Worm (Caenorhabditis elegans) whole organism, late embryonic: ENCODE measurements around the gene fil-2.

Source experiments
- C38D4.7 ChIP-seq: fragments of 200-800 bp; sonication (Bioruptor generic); optimal IDR thresholded peaks from 2 replicates; lab custom pipeline; 2018; ENCODE audit warnings: mild to moderate bottlenecking, missing genetic modification characterization, moderate library complexity, missing compliant biosample characterization
- K02D7.2 ChIP-seq: sonication (generic microtip); optimal IDR thresholded peaks from 2 replicates; lab custom pipeline; 2017; ENCODE audit warnings: mild to moderate bottlenecking, missing genetic modification characterization, missing compliant biosample characterization
- K09A11.1 ChIP-seq: sonication (generic microtip); optimal IDR thresholded peaks from 2 replicates; lab custom pipeline; 2017; ENCODE audit warnings: antibody characterized with exemption, mild to moderate bottlenecking, missing genetic modification characterization, missing compliant biosample characterization; ENCODE audit not compliant: insufficient read depth
- T23F11.4 ChIP-seq: fragments of 200-800 bp; sonication (Bioruptor generic); optimal IDR thresholded peaks from 2 replicates; lab custom pipeline; 2018; ENCODE audit warnings: mild to moderate bottlenecking, missing genetic modification characterization, missing compliant biosample characterization
- ceh-18 ChIP-seq: sonication (generic microtip); optimal IDR thresholded peaks from 2 replicates; lab custom pipeline; 2016; ENCODE audit warnings: missing genetic modification characterization, missing compliant biosample characterization
- ceh-2 ChIP-seq: sonication (generic microtip); optimal IDR thresholded peaks from 2 replicates; lab custom pipeline; 2016; ENCODE audit warnings: missing genotype, missing genetic modification characterization, missing compliant biosample characterization
- ceh-30 ChIP-seq: fragments of 150-350 bp; optimal IDR thresholded peaks from 2 replicates; lab custom pipeline; 2014; ENCODE audit warnings: missing biosample characterization, missing genetic modification characterization
- ceh-34 ChIP-seq: sonication (generic microtip); optimal IDR thresholded peaks from 2 replicates; lab custom pipeline; 2016; ENCODE audit warnings: mild to moderate bottlenecking, missing genetic modification characterization, missing compliant biosample characterization
- ceh-45 ChIP-seq: fragments of 200-800 bp; sonication (Bioruptor generic); IDR thresholded peaks from 2 replicates; pipeline ENCODE4 v1.3.6; 2022; ENCODE audit warnings: missing genetic modification reagents, missing genetic modification characterization, missing compliant biosample characterization
- ceh-48 ChIP-seq: sonication (generic microtip); optimal IDR thresholded peaks from 2 replicates; lab custom pipeline; 2016; ENCODE audit warnings: missing genetic modification characterization, inconsistent platforms, missing compliant biosample characterization
- ceh-9 ChIP-seq: sonication (generic microtip); optimal IDR thresholded peaks from 2 replicates; lab custom pipeline; 2016; ENCODE audit warnings: mild to moderate bottlenecking, missing genetic modification characterization, inconsistent platforms, missing compliant biosample characterization
- dmd-4 ChIP-seq: sonication (generic microtip); optimal IDR thresholded peaks from 2 replicates; lab custom pipeline; 2016; ENCODE audit warnings: borderline replicate concordance, missing genetic modification characterization, missing compliant biosample characterization
- elt-2 ChIP-seq: sonication (generic microtip); optimal IDR thresholded peaks from 2 replicates; lab custom pipeline; 2016; ENCODE audit warnings: missing genetic modification reagents, missing genetic modification characterization, missing compliant biosample characterization
- ets-4 ChIP-seq: sonication (generic microtip); optimal IDR thresholded peaks from 2 replicates; lab custom pipeline; 2016; ENCODE audit warnings: missing genetic modification characterization, missing compliant biosample characterization
- fkh-10 ChIP-seq: fragments of 150-350 bp; optimal IDR thresholded peaks from 2 replicates; lab custom pipeline; 2014; ENCODE audit warnings: missing biosample characterization, missing genetic modification reagents, missing genetic modification characterization
- hlh-13 ChIP-seq: fragments of 200-800 bp; sonication (Bioruptor generic); optimal IDR thresholded peaks from 2 replicates; lab custom pipeline; 2018; ENCODE audit warnings: mild to moderate bottlenecking, missing genetic modification characterization, missing compliant biosample characterization
- hlh-15 ChIP-seq: sonication (generic microtip); optimal IDR thresholded peaks from 2 replicates; lab custom pipeline; 2016; ENCODE audit warnings: missing genetic modification characterization, missing compliant biosample characterization
- hlh-30 ChIP-seq: sonication (generic microtip); optimal IDR thresholded peaks from 2 replicates; lab custom pipeline; 2017; ENCODE audit warnings: antibody characterized with exemption, missing genetic modification characterization, missing compliant biosample characterization; ENCODE audit not compliant: insufficient read depth
- hlh-8 ChIP-seq: sonication (generic microtip); optimal IDR thresholded peaks from 2 replicates; lab custom pipeline; 2016; ENCODE audit warnings: missing genotype, missing genetic modification characterization, missing compliant biosample characterization
- lim-6 ChIP-seq: sonication (generic microtip); optimal IDR thresholded peaks from 2 replicates; lab custom pipeline; 2016; ENCODE audit warnings: missing genetic modification characterization, missing compliant biosample characterization
- lin-11 ChIP-seq: fragments of 200-800 bp; sonication (Bioruptor generic); optimal IDR thresholded peaks from 2 replicates; lab custom pipeline; 2018; ENCODE audit warnings: mild to moderate bottlenecking, missing genetic modification characterization, missing compliant biosample characterization
- madf-2 ChIP-seq: sonication (generic microtip); optimal IDR thresholded peaks from 2 replicates; lab custom pipeline; 2017; ENCODE audit warnings: missing genetic modification characterization, missing compliant biosample characterization
- npax-4 ChIP-seq: sonication (generic microtip); optimal IDR thresholded peaks from 2 replicates; lab custom pipeline; 2016; ENCODE audit warnings: missing genetic modification characterization, missing compliant biosample characterization
- pat-9 ChIP-seq: fragments of 200-800 bp; sonication (Bioruptor generic); optimal IDR thresholded peaks from 2 replicates; lab custom pipeline; 2018; ENCODE audit warnings: mild to moderate bottlenecking, missing genetic modification characterization, moderate library complexity, missing compliant biosample characterization
- pax-1 ChIP-seq: fragments of 150-350 bp; optimal IDR thresholded peaks from 2 replicates; lab custom pipeline; 2014; ENCODE audit warnings: missing biosample characterization, missing genetic modification characterization
- pqm-1 ChIP-seq: sonication (generic microtip); optimal IDR thresholded peaks from 2 replicates; lab custom pipeline; 2016; ENCODE audit warnings: missing genetic modification characterization, missing compliant biosample characterization
- ref-2 ChIP-seq: sonication (generic microtip); optimal IDR thresholded peaks from 2 replicates; lab custom pipeline; 2016; ENCODE audit warnings: missing genetic modification characterization, missing compliant biosample characterization
- sdc-2 ChIP-seq: sonication (generic microtip); optimal IDR thresholded peaks from 2 replicates; lab custom pipeline; 2016; ENCODE audit warnings: missing genotype, missing genetic modification characterization, missing compliant biosample characterization
- syd-9 ChIP-seq: sonication (generic microtip); optimal IDR thresholded peaks from 2 replicates; lab custom pipeline; 2016; ENCODE audit warnings: mild to moderate bottlenecking, missing genetic modification characterization, moderate library complexity, missing compliant biosample characterization
- tbx-2 ChIP-seq: sonication (generic microtip); optimal IDR thresholded peaks from 2 replicates; lab custom pipeline; 2016; ENCODE audit warnings: missing genetic modification characterization, missing compliant biosample characterization
- unc-42 ChIP-seq: sonication (generic microtip); optimal IDR thresholded peaks from 2 replicates; lab custom pipeline; 2016; ENCODE audit warnings: missing genotype, missing genetic modification characterization, missing compliant biosample characterization
- unc-55 ChIP-seq: sonication (generic microtip); optimal IDR thresholded peaks from 2 replicates; lab custom pipeline; 2017; ENCODE audit warnings: missing biosample characterization, missing genetic modification reagents, missing genetic modification characterization

The fil-2 gene

ce11 chrV:6270097-6270496 is 8.7 kb upstream of the fil-2 start (continued):
- TF ChIP-seq lin-11 (tag; lab: Kevin White, UChicago) (no peak), ceh-9 (tag; lab: Kevin White, UChicago) (no peak), madf-2 (no peak), pax-1 (tag; lab: Kevin White, UChicago) (no peak), K02D7.2 (tag; lab: Kevin White, UChicago) (no peak)

ce11 chrV:6270552-6270951 is 8.3 kb upstream of the fil-2 start, which contains the start of gene F31F7.2:
F31F7.2 (plus strand) TSS chrV:6270852.
- no peak for TF ChIP-seq hlh-30 (tag; lab: Kevin White, UChicago)
- TF ChIP-seq lin-11 (tag; lab: Kevin White, UChicago), result no peak
- TF ChIP-seq, all 69 proteins: peak for 0

DNA sequence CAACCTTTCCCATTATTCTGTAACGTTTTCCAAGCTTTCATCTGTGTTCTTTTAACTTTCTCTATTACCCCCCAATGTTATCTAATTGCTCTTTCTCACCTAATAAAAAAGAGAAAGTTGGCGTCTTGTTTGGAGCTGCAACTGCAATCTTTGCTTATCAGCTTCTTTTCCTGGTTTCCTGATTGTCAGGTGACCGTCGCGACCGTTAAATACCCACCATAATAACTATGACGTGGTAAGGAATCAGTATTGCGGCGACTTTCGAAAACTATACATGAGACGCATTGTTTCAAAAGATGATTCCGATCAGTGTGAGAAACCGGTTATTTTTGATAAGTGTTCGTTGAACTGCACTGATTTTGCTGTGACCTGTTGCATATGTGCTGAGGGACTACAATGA is 3.6 kb upstream of the fil-2 start:
- peak; percentile 39 for TF ChIP-seq elt-2 (tag; lab: Kevin White, UChicago)
- no peak for TF ChIP-seq hlh-13 (GFP tag; lab: Kevin White, UChicago)
- TF ChIP-seq fkh-10, result no peak

DNA sequence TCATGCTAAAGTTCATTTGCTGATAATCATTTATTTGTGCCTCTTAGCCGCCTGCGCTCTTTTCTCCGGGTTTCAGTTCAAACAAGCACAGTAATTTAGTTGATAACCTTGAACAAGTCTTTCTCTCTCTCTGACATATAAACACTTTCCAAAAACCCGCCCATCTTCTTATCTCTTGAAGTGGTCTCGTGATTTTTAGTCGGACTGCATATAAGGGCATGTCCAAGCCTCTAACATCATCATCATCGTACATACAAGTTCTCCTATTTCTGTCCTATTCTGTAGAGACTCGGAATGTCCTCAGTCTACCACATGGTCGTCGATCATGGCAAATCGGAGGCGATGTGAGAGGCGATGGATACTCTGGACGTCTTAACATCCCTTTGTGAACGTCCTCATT is 2.6 kb upstream of the fil-2 start, which contains the start of gene F31F7.1:
Gene F31F7.1 (plus strand): TSS at position 235 of the 400 bp plus-strand sequence.
- TF ChIP-seq elt-2 (tag; lab: Kevin White, UChicago) (peak; percentile 21), ceh-48 (tag; lab: Kevin White, UChicago) (no peak)
- TF ChIP-seq, all 69 proteins: peak for 1

DNA sequence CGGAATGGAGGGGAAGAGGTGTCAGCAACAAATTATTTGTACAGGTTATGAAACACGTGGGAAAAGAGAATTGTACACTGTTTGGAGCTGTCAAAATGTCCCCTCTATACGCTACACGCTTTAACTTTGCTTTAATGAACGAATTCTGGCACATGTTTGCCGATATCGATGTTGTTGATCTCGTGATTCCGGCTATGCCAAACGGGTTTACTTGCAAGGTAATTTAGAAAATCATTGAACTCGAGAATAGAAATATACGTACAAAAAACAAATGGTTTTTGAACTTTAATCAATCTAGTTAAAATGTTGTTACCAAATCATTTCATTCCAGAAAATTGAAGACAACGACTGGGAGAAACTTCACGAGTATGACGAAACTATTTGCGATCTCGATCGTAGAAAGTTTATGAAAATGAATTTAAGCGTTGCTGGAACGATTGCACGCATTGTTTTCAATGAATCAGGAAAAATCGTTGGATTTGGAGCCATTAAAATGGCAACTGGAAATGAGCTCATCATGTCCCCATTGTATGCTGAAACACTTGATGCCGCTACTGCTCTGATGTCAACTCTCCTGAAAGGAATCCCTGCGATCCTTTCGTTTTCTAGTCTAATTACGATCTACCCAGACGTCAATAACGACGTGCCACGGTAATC is 1.5 kb upstream of the fil-2 start:
- TF ChIP-seq ceh-34 (tag; lab: Kevin White, UChicago), result no peak
- no peak for TF ChIP-seq ceh-45 (GFP tag; lab: Robert Waterston, UW)
- no peak for TF ChIP-seq hlh-8 (tag; lab: Kevin White, UChicago)
- no peak for TF ChIP-seq ceh-18 (tag; lab: Kevin White, UChicago)
- TF ChIP-seq unc-42 (tag; lab: Kevin White, UChicago), result no peak
- no peak for TF ChIP-seq sdc-2 (tag; lab: Kevin White, UChicago)
- TF ChIP-seq ceh-30, result no peak
- no peak for TF ChIP-seq hlh-15
- no peak for TF ChIP-seq tbx-2 (tag; lab: Kevin White, UChicago)
- TF ChIP-seq lim-6, result no peak
- TF ChIP-seq K02D7.2 (tag; lab: Kevin White, UChicago), result no peak
- TF ChIP-seq madf-2, result no peak

ce11 chrV:6280067-6280466 is 1.2 kb downstream of the fil-2 start:
- TF ChIP-seq K09A11.1 (tag; lab: Kevin White, UChicago) (no peak), T23F11.4 (GFP tag; lab: Kevin White, UChicago) (no peak), ref-2 (tag; lab: Kevin White, UChicago) (no peak), sdc-2 (tag; lab: Kevin White, UChicago) (no peak), pat-9 (no peak), ets-4 (tag; lab: Kevin White, UChicago) (no peak), npax-4 (tag; lab: Kevin White, UChicago) (no peak), C38D4.7 (GFP tag; lab: Kevin White, UChicago) (no peak), unc-55 (GFP tag; lab: Kevin White, UChicago) (no peak), syd-9 (no peak), tbx-2 (tag; lab: Kevin White, UChicago) (no peak), K02D7.2 (tag; lab: Kevin White, UChicago) (no peak), ceh-30 (no peak), dmd-4 (tag; lab: Kevin White, UChicago) (no peak), ceh-2 (tag; lab: Kevin White, UChicago) (no peak), pqm-1 (tag; lab: Kevin White, UChicago) (no peak)
